Worm (Caenorhabditis elegans) whole organism, young adult: ENCODE data around the gene panl-3.

Experiments
- B0336.3 ChIP-seq: fragments of 200-800 bp; sonication (Bioruptor generic); IDR thresholded peaks from 2 replicates; pipeline ENCODE4 v1.3.6; 2022; ENCODE audit warnings: missing genetic modification characterization, missing compliant biosample characterization
- F10E7.11 ChIP-seq: sonication (generic microtip); optimal IDR thresholded peaks from 2 replicates; lab custom pipeline; 2017; ENCODE audit warnings: mild to moderate bottlenecking, missing genetic modification characterization, moderate library complexity, missing compliant biosample characterization
- F22D6.2 ChIP-seq: sonication (generic microtip); optimal IDR thresholded peaks from 2 replicates; lab custom pipeline; 2016; ENCODE audit warnings: mild to moderate bottlenecking, missing genetic modification characterization, missing compliant biosample characterization
- F37B4.10 ChIP-seq: fragments of 200-800 bp; sonication (Bioruptor generic); IDR thresholded peaks from 2 replicates; pipeline ENCODE4 v1.3.6; 2022; ENCODE audit warnings: missing genetic modification characterization, missing compliant biosample characterization
- F39B2.1 ChIP-seq: fragments of 200-800 bp; sonication (Bioruptor generic); IDR thresholded peaks from 2 replicates; pipeline ENCODE4 v1.3.6; 2022; ENCODE audit warnings: missing genetic modification reagents, missing genetic modification characterization, missing compliant biosample characterization
- F55B11.4 ChIP-seq: sonication (generic microtip); optimal IDR thresholded peaks from 2 replicates; lab custom pipeline; 2016; ENCODE audit warnings: missing compliant biosample characterization, missing genetic modification characterization, borderline replicate concordance; ENCODE audit not compliant: insufficient read depth
- F57A8.1 ChIP-seq: fragments of 200-800 bp; sonication (Bioruptor generic); optimal IDR thresholded peaks from 2 replicates; lab custom pipeline; 2018; ENCODE audit warnings: mild to moderate bottlenecking, missing genetic modification characterization, moderate library complexity, missing compliant biosample characterization
- F57C9.4 ChIP-seq: sonication (generic microtip); optimal IDR thresholded peaks from 2 replicates; lab custom pipeline; 2017; ENCODE audit warnings: mild to moderate bottlenecking, missing genetic modification characterization, missing compliant biosample characterization
- T26A5.8 ChIP-seq: sonication (generic microtip); optimal IDR thresholded peaks from 2 replicates; lab custom pipeline; 2016; ENCODE audit warnings: missing genetic modification characterization, missing compliant biosample characterization
- Y53F4B.3 ChIP-seq: fragments of 200-800 bp; sonication (Bioruptor generic); IDR thresholded peaks from 2 replicates; pipeline ENCODE4 v1.3.6; 2022; ENCODE audit warnings: missing genetic modification reagents, missing genetic modification characterization, missing compliant biosample characterization
- Y53G8AR.9 ChIP-seq: fragments of 200-800 bp; sonication (Bioruptor generic); conservative IDR thresholded peaks from 2 replicates; pipeline ENCODE4 v1.3.6; 2022; ENCODE audit warnings: missing genetic modification reagents, missing genetic modification characterization, missing compliant biosample characterization
- Y56A3A.18 ChIP-seq: fragments of 200-800 bp; sonication (Bioruptor generic); IDR thresholded peaks from 2 replicates; pipeline ENCODE4 v1.3.6; 2022; ENCODE audit warnings: missing genetic modification reagents, missing genetic modification characterization, missing compliant biosample characterization
- Y67H2A.10 ChIP-seq: fragments of 200-800 bp; sonication (Bioruptor generic); conservative IDR thresholded peaks from 2 replicates; pipeline ENCODE4 v1.3.6; 2022; ENCODE audit warnings: missing genetic modification reagents, missing genetic modification characterization, missing compliant biosample characterization
- ZK185.1 ChIP-seq: sonication (generic microtip); optimal IDR thresholded peaks from 2 replicates; lab custom pipeline; 2016; ENCODE audit warnings: mild to moderate bottlenecking, missing genetic modification characterization, missing compliant biosample characterization; ENCODE audit not compliant: poor library complexity, severe bottlenecking
- ama-1 ChIP-seq, 3 experiments: fragments of 150-350 bp in 1 of 3; sonication (generic microtip) in 2 of 3; optimal IDR thresholded peaks; 2 replicates each; lab custom pipeline; 2014 to 2018; ENCODE audit warnings: missing biosample characterization in 2 of 3, missing genetic modification characterization in 2 of 3, missing genetic modification reagents in 2 of 3
- attf-3 ChIP-seq: fragments of 200-800 bp; sonication (Bioruptor generic); conservative IDR thresholded peaks from 2 replicates; pipeline ENCODE4 v1.3.6; 2022; ENCODE audit warnings: missing genetic modification reagents, missing genetic modification characterization, missing compliant biosample characterization
- attf-5 ChIP-seq: fragments of 200-800 bp; sonication (Bioruptor generic); optimal IDR thresholded peaks from 2 replicates; lab custom pipeline; 2018; ENCODE audit warnings: mild to moderate bottlenecking, missing genetic modification characterization, missing compliant biosample characterization
- attf-6 ChIP-seq: fragments of 200-800 bp; sonication (Bioruptor generic); IDR thresholded peaks from 2 replicates; pipeline ENCODE4 v1.3.6; 2022; ENCODE audit warnings: missing genetic modification reagents, missing genetic modification characterization, missing compliant biosample characterization
- cebp-2 ChIP-seq: fragments of 200-800 bp; sonication (Bioruptor generic); IDR thresholded peaks from 2 replicates; pipeline ENCODE4 v1.3.6; 2022; ENCODE audit warnings: missing genetic modification characterization, missing compliant biosample characterization
- ceh-100 ChIP-seq: fragments of 200-800 bp; sonication (Bioruptor generic); IDR thresholded peaks from 2 replicates; pipeline ENCODE4 v1.3.6; 2022; ENCODE audit warnings: missing genetic modification reagents, missing genetic modification characterization, missing compliant biosample characterization
- ceh-40 ChIP-seq: fragments of 200-800 bp; sonication (Bioruptor generic); IDR thresholded peaks from 2 replicates; pipeline ENCODE4 v1.3.6; 2022; ENCODE audit warnings: missing genetic modification characterization, missing compliant biosample characterization
- ceh-91 ChIP-seq: fragments of 200-800 bp; sonication (Bioruptor generic); IDR thresholded peaks from 2 replicates; pipeline ENCODE4 v1.3.6; 2022; ENCODE audit warnings: missing genetic modification reagents, missing genetic modification characterization, missing compliant biosample characterization
- dox-1 ChIP-seq: fragments of 200-800 bp; sonication (Bioruptor generic); IDR thresholded peaks from 2 replicates; pipeline ENCODE4 v1.3.6; 2022; ENCODE audit warnings: missing genetic modification reagents, missing genetic modification characterization, missing compliant biosample characterization
- egl-44 ChIP-seq: fragments of 200-800 bp; sonication (Bioruptor generic); IDR thresholded peaks from 2 replicates; pipeline ENCODE4 v1.3.6; 2022; ENCODE audit warnings: missing genetic modification reagents, missing genetic modification characterization, missing compliant biosample characterization
- ekl-4 ChIP-seq: fragments of 200-800 bp; sonication (Bioruptor generic); IDR thresholded peaks from 2 replicates; pipeline ENCODE4 v1.3.6; 2022; ENCODE audit warnings: missing genetic modification reagents, missing genetic modification characterization, missing compliant biosample characterization
- gei-17 ChIP-seq: fragments of 200-800 bp; sonication (Bioruptor generic); optimal IDR thresholded peaks from 2 replicates; lab custom pipeline; 2018; ENCODE audit warnings: mild to moderate bottlenecking, missing genetic modification characterization, missing compliant biosample characterization
- him-1 ChIP-seq: sonication (generic microtip); optimal IDR thresholded peaks from 2 replicates; lab custom pipeline; 2016; ENCODE audit warnings: missing genotype, missing genetic modification reagents, missing genetic modification characterization, missing compliant biosample characterization
- hlh-26 ChIP-seq: fragments of 200-800 bp; sonication (Bioruptor generic); conservative IDR thresholded peaks from 2 replicates; pipeline ENCODE4 v1.3.6; 2022; ENCODE audit warnings: missing genetic modification reagents, missing genetic modification characterization, missing compliant biosample characterization
- hsf-1 ChIP-seq: fragments of 200-800 bp; sonication (Bioruptor generic); IDR thresholded peaks from 2 replicates; pipeline ENCODE4 v1.3.6; 2022; ENCODE audit warnings: missing genetic modification reagents, missing genetic modification characterization, missing compliant biosample characterization
- lag-1 ChIP-seq: fragments of 200-800 bp; sonication (Bioruptor generic); IDR thresholded peaks from 2 replicates; pipeline ENCODE4 v1.3.6; 2022; ENCODE audit warnings: missing genetic modification reagents, missing genetic modification characterization, missing compliant biosample characterization
- lin-35 ChIP-seq, 3 experiments: fragments of 150-350 bp in 2 of 3; sonication (generic microtip) in 1 of 3; optimal IDR thresholded peaks; 2 replicates each; lab custom pipeline; 2014 to 2018; ENCODE audit warnings: missing biosample characterization in 3 of 3, missing genetic modification characterization in 3 of 3, missing genetic modification reagents in 3 of 3
- lir-1 ChIP-seq: fragments of 200-800 bp; sonication (Bioruptor generic); conservative IDR thresholded peaks from 2 replicates; pipeline ENCODE4 v1.3.6; 2022; ENCODE audit warnings: missing genetic modification reagents, missing genetic modification characterization, missing compliant biosample characterization
- lsy-27 ChIP-seq: sonication (generic microtip); optimal IDR thresholded peaks from 2 replicates; lab custom pipeline; 2017; ENCODE audit warnings: missing genetic modification characterization, mild to moderate bottlenecking, missing compliant biosample characterization, antibody characterized with exemption, missing genotype, borderline replicate concordance; ENCODE audit not compliant: insufficient read depth
- madf-8 ChIP-seq: fragments of 200-800 bp; sonication (Bioruptor generic); conservative IDR thresholded peaks from 2 replicates; pipeline ENCODE4 v1.3.6; 2022; ENCODE audit warnings: missing genetic modification reagents, missing genetic modification characterization, missing compliant biosample characterization
- mes-4 ChIP-seq: sonication (generic microtip); optimal IDR thresholded peaks from 2 replicates; lab custom pipeline; 2016; ENCODE audit warnings: missing genotype, missing genetic modification characterization, missing compliant biosample characterization
- mxl-1 ChIP-seq: sonication (generic microtip); optimal IDR thresholded peaks from 2 replicates; lab custom pipeline; 2016; ENCODE audit warnings: missing genetic modification characterization, missing compliant biosample characterization
- nhr-90 ChIP-seq: sonication (generic microtip); optimal IDR thresholded peaks from 2 replicates; lab custom pipeline; 2016; ENCODE audit warnings: missing genotype, mild to moderate bottlenecking, missing genetic modification characterization, missing compliant biosample characterization
- pbrm-1 ChIP-seq: fragments of 200-800 bp; sonication (Bioruptor generic); IDR thresholded peaks from 2 replicates; pipeline ENCODE4 v1.3.6; 2022; ENCODE audit warnings: missing genetic modification reagents, missing genetic modification characterization, missing compliant biosample characterization
- pha-4 ChIP-seq: fragments of 150-350 bp; sonication (generic microtip); optimal IDR thresholded peaks from 2 replicates; lab custom pipeline; 2014; ENCODE audit warnings: missing biosample characterization, missing genetic modification reagents, missing genetic modification characterization
- rcor-1 ChIP-seq: fragments of 200-800 bp; sonication (Bioruptor generic); IDR thresholded peaks from 2 replicates; pipeline ENCODE4 v1.3.6; 2022; ENCODE audit warnings: missing genetic modification reagents, missing genetic modification characterization, missing compliant biosample characterization
- repo-1 ChIP-seq: sonication (generic microtip); optimal IDR thresholded peaks from 2 replicates; lab custom pipeline; 2017; ENCODE audit warnings: mild to moderate bottlenecking, missing genetic modification characterization, missing compliant biosample characterization
- sea-2 ChIP-seq: fragments of 200-800 bp; sonication (Bioruptor generic); IDR thresholded peaks from 2 replicates; pipeline ENCODE4 v1.3.6; 2022; ENCODE audit warnings: missing genetic modification characterization, missing compliant biosample characterization
- snpc-1.3 ChIP-seq: sonication (generic microtip); optimal IDR thresholded peaks from 2 replicates; lab custom pipeline; 2017; ENCODE audit warnings: missing genetic modification characterization, mild to moderate bottlenecking, missing compliant biosample characterization, antibody characterized with exemption, moderate library complexity, missing genotype, missing genetic modification reagents; ENCODE audit not compliant: insufficient read depth
- tbx-9 ChIP-seq: sonication (generic microtip); optimal IDR thresholded peaks from 2 replicates; lab custom pipeline; 2016; ENCODE audit warnings: borderline replicate concordance, missing genetic modification characterization, inconsistent platforms, missing compliant biosample characterization
- xnd-1 ChIP-seq: sonication (generic microtip); optimal IDR thresholded peaks from 2 replicates; lab custom pipeline; 2016; ENCODE audit warnings: missing genotype, missing genetic modification reagents, missing genetic modification characterization, missing compliant biosample characterization
- zfh-2 ChIP-seq: fragments of 200-800 bp; sonication (Bioruptor generic); conservative IDR thresholded peaks from 2 replicates; pipeline ENCODE4 v1.3.6; 2022; ENCODE audit warnings: missing genetic modification reagents, missing genetic modification characterization, missing compliant biosample characterization
- ztf-28 ChIP-seq: fragments of 200-800 bp; sonication (Bioruptor generic); IDR thresholded peaks from 2 replicates; pipeline ENCODE4 v1.3.6; 2022; ENCODE audit warnings: missing genetic modification reagents, missing genetic modification characterization, missing compliant biosample characterization
- ztf-6 ChIP-seq: fragments of 200-800 bp; sonication (Bioruptor generic); IDR thresholded peaks from 2 replicates; pipeline ENCODE4 v1.3.6; 2022; ENCODE audit warnings: missing genetic modification reagents, missing genetic modification characterization, missing compliant biosample characterization

panl-3 gene

ce11 chrIII:9783133-9783590 is 35.7 kb upstream of the panl-3 start (continued):
- peak; percentile 3 for TF ChIP-seq gei-17 (GFP tag; lab: Kevin White, UChicago)
- TF ChIP-seq Y53F4B.3, result no peak
- TF ChIP-seq egl-44 (GFP tag; lab: Robert Waterston, UW), result no peak
- peak; percentile 21 for TF ChIP-seq attf-5 (GFP tag; lab: Kevin White, UChicago)
- no peak for TF ChIP-seq T26A5.8 (tag; lab: Kevin White, UChicago)
- TF ChIP-seq ceh-91 (GFP tag; lab: Robert Waterston, UW), result no peak
- TF ChIP-seq ekl-4 (GFP tag; lab: Robert Waterston, UW), result peak; percentile 17; the same call in 1 of the 2 replicates
- no peak for TF ChIP-seq Y67H2A.10 (GFP tag; lab: Robert Waterston, UW)
- no peak for TF ChIP-seq him-1
- TF ChIP-seq dox-1 (GFP tag; lab: Robert Waterston, UW), result no peak
- TF ChIP-seq repo-1 (tag; lab: Kevin White, UChicago), result peak; percentile 81
- TF ChIP-seq ama-1 (optimal IDR thresholded peaks at IDR 0.05; lab: Kevin White, UChicago), result no peak
- no peak for TF ChIP-seq ama-1 (GFP tag; optimal IDR thresholded peaks at IDR 0.05; lab: Kevin White, UChicago)
- TF ChIP-seq F55B11.4 (tag; lab: Kevin White, UChicago), result no peak
- peak in 1 of 3 experiments; percentile 57 for TF ChIP-seq lin-35 (GFP tag; optimal IDR thresholded peaks at IDR 0.05; lab: Kevin White, UChicago)
- no peak for TF ChIP-seq xnd-1 (tag; lab: Kevin White, UChicago)
- no peak for TF ChIP-seq tbx-9 (tag; lab: Kevin White, UChicago)
- 0 out of 2 replicates have a peak, but pooled peaks have one; percentile 15 for TF ChIP-seq pbrm-1 (GFP tag; lab: Robert Waterston, UW)
- no peak for TF ChIP-seq mxl-1 (tag; lab: Kevin White, UChicago)
- peak; percentile 62 for TF ChIP-seq F10E7.11 (tag; lab: Kevin White, UChicago)
- TF ChIP-seq ztf-28 (GFP tag; lab: Robert Waterston, UW), result no peak
- no peak for TF ChIP-seq attf-3 (GFP tag; lab: Robert Waterston, UW)
- TF ChIP-seq zfh-2 (GFP tag; lab: Robert Waterston, UW), result no peak
- TF ChIP-seq ZK185.1 (tag; lab: Kevin White, UChicago), result no peak
- TF ChIP-seq F57C9.4 (tag; lab: Kevin White, UChicago), result peak; percentile 80
- TF ChIP-seq F39B2.1, result no peak
- no peak for TF ChIP-seq hlh-26 (GFP tag; lab: Robert Waterston, UW)
- TF ChIP-seq mes-4, result no peak
- TF ChIP-seq madf-8, result no peak
- TF ChIP-seq Y53G8AR.9 (GFP tag; lab: Robert Waterston, UW), result 0 out of 2 replicates have a peak, but pooled peaks have one; percentile 54
- TF ChIP-seq Y56A3A.18, result peak; percentile 54; the same call in 1 of the 2 replicates
- no peak for TF ChIP-seq F22D6.2 (tag; lab: Kevin White, UChicago)
- TF ChIP-seq nhr-90, result no peak
- TF ChIP-seq ceh-100 (GFP tag; lab: Robert Waterston, UW), result no peak; the same call in 1 of the 2 replicates
- TF ChIP-seq lsy-27, result no peak
- no peak for TF ChIP-seq ceh-40 (GFP tag; lab: Robert Waterston, UW)
- TF ChIP-seq sea-2 (GFP tag; lab: Robert Waterston, UW), result no peak
- TF ChIP-seq attf-6 (GFP tag; lab: Robert Waterston, UW), result no peak
- TF ChIP-seq ztf-6, result no peak
- 0 out of 2 replicates have a peak, but pooled peaks have one; percentile 54 for TF ChIP-seq hsf-1
- TF ChIP-seq snpc-1.3 (tag; lab: Kevin White, UChicago), result no peak
- TF ChIP-seq pha-4 (tag; lab: Kevin White, UChicago), result no peak
- 0 out of 2 replicates have a peak, but pooled peaks have one; percentile 36 for TF ChIP-seq cebp-2
- no peak for TF ChIP-seq lir-1 (GFP tag; lab: Robert Waterston, UW)
- TF ChIP-seq B0336.3 (GFP tag; lab: Robert Waterston, UW), result peak; percentile 50; the same call in 1 of the 2 replicates
- no peak for TF ChIP-seq rcor-1 (GFP tag; lab: Robert Waterston, UW)
- TF ChIP-seq F37B4.10 (GFP tag; lab: Robert Waterston, UW), result no peak
- no peak for TF ChIP-seq lag-1 (GFP tag; lab: Robert Waterston, UW)
- TF ChIP-seq F57A8.1 (GFP tag; lab: Kevin White, UChicago), result no peak
